Fruit fly (Drosophila melanogaster) whole organism, larva: ENCODE results near the gene Rh4.

Experiments used
- noc ChIP-seq: fragments of 200-800 bp; sonication (Bioruptor generic); optimal IDR thresholded peaks from 3 replicates; lab custom pipeline; 2019; ENCODE audit warnings: missing biosample characterization, mild to moderate bottlenecking, missing genetic modification characterization, moderate library complexity

Gene Rh4

dm6 chr3L:16808139-16808538, 54.2 kb downstream of the Rh4 start:
- no peak for TF ChIP-seq noc (tag; lab: Kevin White, UChicago)

DNA sequence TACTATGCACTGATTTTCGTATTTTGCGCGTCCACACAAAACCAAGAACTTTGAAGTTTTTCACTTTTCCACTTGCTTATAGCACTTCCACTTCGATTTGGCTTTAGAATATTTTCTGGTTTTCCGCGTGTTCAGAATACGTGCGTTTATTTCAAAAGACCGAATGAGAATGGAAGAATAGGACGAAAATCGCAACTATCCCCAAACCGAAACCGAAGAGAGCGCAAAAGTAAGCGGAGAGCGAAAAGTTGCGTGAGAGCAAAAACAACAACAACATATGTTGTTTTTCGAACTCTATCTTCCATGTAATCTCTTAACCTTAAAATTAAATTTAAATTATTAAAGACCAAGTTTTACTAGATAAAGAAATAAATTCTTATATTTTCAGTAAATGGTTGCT, 54.8 kb downstream of the Rh4 start, which contains the start of gene CG9674:
TSS of gene CG9674 (minus strand) at position 174 of the 400 bp plus-strand sequence.
- TF ChIP-seq noc (tag; lab: Kevin White, UChicago), result no peak

dm6 chr3L:16806823-16807325, 55.4 kb downstream of the Rh4 start:
- peak; percentile 68 for TF ChIP-seq noc (tag; lab: Kevin White, UChicago)

DNA sequence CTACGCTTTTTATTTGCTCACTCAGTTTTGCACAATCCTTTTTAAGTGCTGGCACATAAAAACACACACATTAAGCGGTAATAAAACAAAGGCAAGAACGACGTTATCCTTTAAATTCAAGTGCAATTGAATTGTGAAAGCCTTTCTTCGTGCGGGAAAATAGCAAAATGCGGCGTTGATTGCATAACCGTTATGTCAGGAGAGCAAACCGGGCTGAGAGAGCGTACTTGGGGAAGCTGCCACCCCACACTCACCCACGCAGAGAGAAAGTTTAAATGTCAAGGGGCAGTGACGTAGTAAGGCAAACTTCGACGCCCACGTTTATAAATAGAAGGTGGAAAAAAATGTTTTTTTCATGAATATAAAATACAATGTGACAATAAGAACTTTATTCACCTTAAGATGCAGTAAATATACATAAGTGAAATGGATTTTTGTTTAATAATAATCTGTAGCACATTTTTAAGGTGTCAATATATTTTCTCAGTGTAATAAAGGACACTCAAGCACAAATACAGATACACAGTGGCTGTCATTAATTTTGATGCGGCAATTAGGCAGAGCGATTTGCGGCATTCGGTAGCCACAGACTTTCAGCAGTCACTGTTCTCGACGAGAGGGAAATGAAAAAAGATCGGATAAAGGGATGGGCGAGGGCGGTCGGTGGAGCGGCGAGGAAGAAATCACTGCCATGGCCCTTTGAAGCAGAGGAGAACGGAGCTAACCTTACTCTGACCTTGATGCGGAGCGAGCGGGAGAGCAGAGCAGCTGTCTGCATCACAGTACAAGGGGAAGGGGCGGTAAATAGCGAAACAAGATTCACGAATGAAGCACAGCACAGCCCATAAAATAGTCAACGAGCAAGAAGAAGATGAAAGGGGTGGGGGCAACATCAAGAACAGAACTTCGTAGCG, 56.3 kb downstream of the Rh4 start:
- TF ChIP-seq noc (tag; lab: Kevin White, UChicago), result peak; percentile 13

DNA sequence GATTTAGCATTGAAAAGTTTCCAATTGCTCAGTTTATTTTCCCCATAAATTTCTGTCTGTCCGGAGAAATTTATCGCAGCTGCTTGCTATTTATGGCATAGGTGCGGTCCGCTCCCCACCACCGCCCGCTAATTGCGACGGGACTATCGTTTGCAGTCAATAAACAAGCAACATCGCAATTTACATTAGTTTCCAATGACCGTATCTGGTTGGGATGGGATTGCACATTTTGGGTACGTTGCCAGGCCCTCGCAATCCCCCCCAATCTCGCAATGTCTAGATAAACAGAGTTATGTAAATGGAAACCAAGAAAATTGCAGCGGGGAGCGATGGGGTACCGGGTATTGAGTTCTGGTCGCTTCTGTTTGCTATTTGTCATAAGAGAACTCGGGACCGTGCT, 57.7 kb downstream of the Rh4 start, which contains the start of gene nudC:
TSS of gene nudC (plus strand) at position 368 of the 400 bp plus-strand sequence.
- peak; percentile 60 for TF ChIP-seq noc (tag; lab: Kevin White, UChicago)

DNA sequence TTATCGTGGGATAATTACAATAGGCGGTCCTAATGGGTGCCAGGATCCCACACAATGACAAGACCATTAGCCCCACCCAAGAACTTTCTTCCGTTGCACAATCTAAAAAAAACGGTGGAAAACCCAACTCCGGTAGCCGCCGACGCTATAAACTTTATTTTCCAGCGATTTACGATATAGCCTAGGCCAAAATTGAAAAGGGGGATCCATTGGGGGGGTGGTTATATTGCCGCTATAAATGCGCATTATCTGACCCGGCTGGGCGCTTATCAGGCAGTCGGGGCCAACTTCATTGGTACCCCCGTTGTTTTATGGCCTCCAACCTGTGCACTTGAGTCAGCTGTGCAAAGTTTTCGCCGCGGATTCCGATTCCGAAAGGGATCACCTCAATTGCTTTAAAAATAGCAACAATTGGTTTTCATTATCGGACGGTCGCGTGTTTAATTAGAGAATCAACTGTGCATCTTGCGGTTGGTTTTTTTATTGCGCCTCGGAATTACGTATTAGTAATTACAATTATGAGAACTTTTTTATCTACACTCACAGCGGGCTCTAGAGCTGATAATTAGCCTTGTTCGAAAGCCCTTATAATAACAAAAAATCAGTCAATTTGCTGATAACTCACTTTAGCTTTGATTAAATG, 58.5 kb downstream of the Rh4 start:
- peak; percentile 74 for TF ChIP-seq noc (tag; lab: Kevin White, UChicago)

- TF ChIP-seq noc (tag; lab: Kevin White, UChicago), result no peak
Measured at dm6 chr3L:16803273-16803672, 59.0 kb downstream of the Rh4 start.
